Worm (Caenorhabditis elegans): Measurements from ENCODE around the gene scl-23.

DNA sequence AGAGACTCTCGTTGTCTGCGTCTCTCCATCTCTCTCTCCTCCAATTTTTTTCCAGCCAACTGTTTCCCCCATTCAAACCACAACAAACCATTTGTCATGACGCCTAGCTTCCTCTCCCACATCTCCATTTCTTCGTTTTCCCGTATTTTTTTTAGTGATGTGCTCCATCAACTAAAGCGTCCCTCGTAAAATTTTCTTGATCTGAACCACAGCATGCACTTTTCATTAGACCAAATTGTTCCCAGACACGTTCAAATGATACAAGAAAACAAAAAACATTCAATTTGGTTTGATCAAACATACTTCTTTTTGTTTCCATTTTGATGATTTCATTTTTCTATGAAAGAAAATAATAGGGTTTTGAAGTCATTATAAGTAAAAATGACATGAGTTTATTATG, 7.6 kb downstream of the scl-23 start:
- no peak for TF ChIP-seq bed-3 (GFP tag; optimal IDR thresholded peaks at IDR 0.05)
- TF ChIP-seq nhr-237 (tag; optimal IDR thresholded peaks at IDR 0.05): no peak
- no peak for TF ChIP-seq nhr-12 (tag; optimal IDR thresholded peaks at IDR 0.05)
- TF ChIP-seq nhr-28 (tag; optimal IDR thresholded peaks at IDR 0.05): no peak
- TF ChIP-seq pha-4 (tag; optimal IDR thresholded peaks at IDR 0.05): no peak
- TF ChIP-seq lin-32 (GFP tag; optimal IDR thresholded peaks at IDR 0.05): no peak
- TF ChIP-seq lsy-2 (tag; optimal IDR thresholded peaks at IDR 0.05): no peak
